Worm (Caenorhabditis elegans) whole organism, early embryonic: ENCODE results near the gene Y32B12B.2.

Experiments used
- F13C5.2 ChIP-seq: sonication (generic microtip); optimal IDR thresholded peaks from 2 replicates; lab custom pipeline; 2017; ENCODE audit warnings: mild to moderate bottlenecking, missing genetic modification characterization, inconsistent platforms, missing compliant biosample characterization
- ama-1 ChIP-seq: fragments of 150-350 bp; optimal IDR thresholded peaks from 2 replicates; lab custom pipeline; 2014
- ceh-13 ChIP-seq: fragments of 200-800 bp; sonication (Bioruptor generic); optimal IDR thresholded peaks from 2 replicates; lab custom pipeline; 2018; ENCODE audit warnings: mild to moderate bottlenecking, missing genetic modification characterization, missing compliant biosample characterization
- ets-7 ChIP-seq: sonication (generic microtip); optimal IDR thresholded peaks from 2 replicates; lab custom pipeline; 2016; ENCODE audit warnings: missing genotype, missing genetic modification characterization, missing compliant biosample characterization
- flt-1 ChIP-seq: fragments of 200-800 bp; sonication (Bioruptor generic); IDR thresholded peaks from 2 replicates; pipeline ENCODE4 v1.3.6; 2022; ENCODE audit warnings: missing genetic modification characterization, missing compliant biosample characterization
- hmbx-1 ChIP-seq: sonication (generic microtip); optimal IDR thresholded peaks from 2 replicates; lab custom pipeline; 2016; ENCODE audit warnings: mild to moderate bottlenecking, missing genetic modification characterization, missing compliant biosample characterization
- hmg-4 ChIP-seq: fragments of 200-800 bp; sonication (Bioruptor generic); optimal IDR thresholded peaks from 2 replicates; lab custom pipeline; 2018; ENCODE audit warnings: mild to moderate bottlenecking, missing genetic modification characterization, missing compliant biosample characterization
- hnd-1 ChIP-seq: sonication (generic microtip); optimal IDR thresholded peaks from 2 replicates; lab custom pipeline; 2016; ENCODE audit warnings: missing genetic modification characterization, missing compliant biosample characterization
- pes-1 ChIP-seq: fragments of 200-800 bp; sonication (Bioruptor generic); IDR thresholded peaks from 2 replicates; pipeline ENCODE4 v1.3.6; 2022; ENCODE audit warnings: missing genetic modification reagents, missing genetic modification characterization, missing compliant biosample characterization
- sea-1 ChIP-seq: fragments of 200-800 bp; sonication (Bioruptor generic); conservative IDR thresholded peaks from 2 replicates; pipeline ENCODE4 v1.3.6; 2022; ENCODE audit warnings: missing genetic modification characterization, missing compliant biosample characterization
- tra-4 ChIP-seq: sonication (generic microtip); optimal IDR thresholded peaks from 2 replicates; lab custom pipeline; 2017; ENCODE audit warnings: missing genetic modification characterization, missing compliant biosample characterization

DNA sequence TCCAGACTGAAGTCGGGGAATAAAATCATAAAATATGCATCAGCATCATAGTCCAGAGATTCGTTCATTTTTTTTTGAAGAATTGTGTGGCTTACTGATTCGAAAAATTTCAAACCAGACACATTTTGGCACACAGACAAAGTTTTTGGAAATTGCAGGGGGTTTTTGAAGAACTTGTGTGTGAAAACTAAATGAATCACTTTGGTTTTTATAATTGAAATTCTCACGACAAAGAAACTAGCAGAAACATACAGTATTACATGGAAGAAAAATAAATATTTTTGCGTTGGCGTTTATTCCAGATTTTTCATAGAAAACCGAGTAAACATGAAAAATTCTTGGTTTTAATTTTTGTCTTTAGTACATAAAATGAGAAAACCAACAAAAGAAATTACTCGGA is 16.0 kb upstream of the Y32B12B.2 start, which contains the start of gene srw-34:
- TF ChIP-seq sea-1 (no peak), ets-7 (tag; lab: Kevin White, UChicago) (no peak), ama-1 (lab: Kevin White, UChicago) (no peak), hmg-4 (GFP tag; lab: Kevin White, UChicago) (no peak), hnd-1 (tag; lab: Kevin White, UChicago) (no peak), hmbx-1 (no peak), pes-1 (GFP tag; lab: Robert Waterston, UW) (no peak), F13C5.2 (tag; lab: Kevin White, UChicago) (no peak), flt-1 (GFP tag; lab: Robert Waterston, UW) (no peak), ceh-13 (GFP tag; lab: Kevin White, UChicago) (no peak), tra-4 (no peak)
